Worm (Caenorhabditis elegans) whole organism, late embryonic: ENCODE data around the gene sago-1.

Source experiments
- C38D4.7 ChIP-seq: fragments of 200-800 bp; sonication (Bioruptor generic); optimal IDR thresholded peaks from 2 replicates; lab custom pipeline; 2018; ENCODE audit warnings: mild to moderate bottlenecking, missing genetic modification characterization, moderate library complexity, missing compliant biosample characterization
- F13H6.1 ChIP-seq: sonication (generic microtip); optimal IDR thresholded peaks from 2 replicates; lab custom pipeline; 2016; ENCODE audit warnings: missing genetic modification characterization, missing compliant biosample characterization
- K02D7.2 ChIP-seq: sonication (generic microtip); optimal IDR thresholded peaks from 2 replicates; lab custom pipeline; 2017; ENCODE audit warnings: mild to moderate bottlenecking, missing genetic modification characterization, missing compliant biosample characterization
- T23F11.4 ChIP-seq: fragments of 200-800 bp; sonication (Bioruptor generic); optimal IDR thresholded peaks from 2 replicates; lab custom pipeline; 2018; ENCODE audit warnings: mild to moderate bottlenecking, missing genetic modification characterization, missing compliant biosample characterization
- Y22D7AL.16 ChIP-seq: sonication (generic microtip); optimal IDR thresholded peaks from 2 replicates; lab custom pipeline; 2016; ENCODE audit warnings: missing genetic modification characterization, missing compliant biosample characterization
- ceh-2 ChIP-seq: sonication (generic microtip); optimal IDR thresholded peaks from 2 replicates; lab custom pipeline; 2016; ENCODE audit warnings: missing genotype, missing genetic modification characterization, missing compliant biosample characterization
- ceh-24 ChIP-seq: sonication (generic microtip); optimal IDR thresholded peaks from 2 replicates; lab custom pipeline; 2016; ENCODE audit warnings: mild to moderate bottlenecking, missing genetic modification characterization, missing compliant biosample characterization
- ceh-30 ChIP-seq: fragments of 150-350 bp; optimal IDR thresholded peaks from 2 replicates; lab custom pipeline; 2014; ENCODE audit warnings: missing biosample characterization, missing genetic modification characterization
- ceh-31 ChIP-seq: sonication (generic microtip); optimal IDR thresholded peaks from 2 replicates; lab custom pipeline; 2016; ENCODE audit warnings: missing genetic modification characterization, missing compliant biosample characterization
- ceh-45 ChIP-seq: fragments of 200-800 bp; sonication (Bioruptor generic); IDR thresholded peaks from 2 replicates; pipeline ENCODE4 v1.3.6; 2022; ENCODE audit warnings: missing genetic modification reagents, missing genetic modification characterization, missing compliant biosample characterization
- ceh-9 ChIP-seq: sonication (generic microtip); optimal IDR thresholded peaks from 2 replicates; lab custom pipeline; 2016; ENCODE audit warnings: mild to moderate bottlenecking, missing genetic modification characterization, inconsistent platforms, missing compliant biosample characterization
- dmd-4 ChIP-seq: sonication (generic microtip); optimal IDR thresholded peaks from 2 replicates; lab custom pipeline; 2016; ENCODE audit warnings: borderline replicate concordance, missing genetic modification characterization, missing compliant biosample characterization
- elt-2 ChIP-seq: sonication (generic microtip); optimal IDR thresholded peaks from 2 replicates; lab custom pipeline; 2016; ENCODE audit warnings: missing genetic modification reagents, missing genetic modification characterization, missing compliant biosample characterization
- eyg-1 ChIP-seq: sonication (generic microtip); optimal IDR thresholded peaks from 2 replicates; lab custom pipeline; 2016; ENCODE audit warnings: missing genotype, missing genetic modification characterization, missing compliant biosample characterization
- hlh-15 ChIP-seq: sonication (generic microtip); optimal IDR thresholded peaks from 2 replicates; lab custom pipeline; 2016; ENCODE audit warnings: missing genetic modification characterization, missing compliant biosample characterization
- hlh-8 ChIP-seq: sonication (generic microtip); optimal IDR thresholded peaks from 2 replicates; lab custom pipeline; 2016; ENCODE audit warnings: missing genotype, missing genetic modification characterization, missing compliant biosample characterization
- lim-6 ChIP-seq: sonication (generic microtip); optimal IDR thresholded peaks from 2 replicates; lab custom pipeline; 2016; ENCODE audit warnings: missing genetic modification characterization, missing compliant biosample characterization
- nfya-1 ChIP-seq: sonication (generic microtip); optimal IDR thresholded peaks from 2 replicates; lab custom pipeline; 2017; ENCODE audit warnings: missing genetic modification characterization, mild to moderate bottlenecking, missing compliant biosample characterization, antibody characterized with exemption, moderate library complexity
- nhr-232 ChIP-seq: sonication (generic microtip); optimal IDR thresholded peaks from 2 replicates; lab custom pipeline; 2016; ENCODE audit warnings: missing genetic modification characterization, missing compliant biosample characterization
- pat-9 ChIP-seq: fragments of 200-800 bp; sonication (Bioruptor generic); optimal IDR thresholded peaks from 2 replicates; lab custom pipeline; 2018; ENCODE audit warnings: mild to moderate bottlenecking, missing genetic modification characterization, moderate library complexity, missing compliant biosample characterization
- pha-2 ChIP-seq: sonication (generic microtip); optimal IDR thresholded peaks from 2 replicates; lab custom pipeline; 2017; ENCODE audit warnings: mild to moderate bottlenecking, missing genetic modification characterization, missing compliant biosample characterization
- pha-4 ChIP-seq: fragments of 150-350 bp; optimal IDR thresholded peaks from 2 replicates; lab custom pipeline; 2018; ENCODE audit warnings: missing biosample characterization, missing genetic modification reagents, missing genetic modification characterization
- ref-2 ChIP-seq: sonication (generic microtip); optimal IDR thresholded peaks from 2 replicates; lab custom pipeline; 2016; ENCODE audit warnings: missing genetic modification characterization, missing compliant biosample characterization
- rnt-1 ChIP-seq: sonication (generic microtip); optimal IDR thresholded peaks from 2 replicates; lab custom pipeline; 2016; ENCODE audit warnings: missing genetic modification characterization, missing compliant biosample characterization
- sox-4 ChIP-seq: sonication (generic microtip); optimal IDR thresholded peaks from 2 replicates; lab custom pipeline; 2017; ENCODE audit warnings: mild to moderate bottlenecking, missing genetic modification characterization, inconsistent platforms, missing compliant biosample characterization
- ttx-3 ChIP-seq: sonication (generic microtip); optimal IDR thresholded peaks from 2 replicates; lab custom pipeline; 2016; ENCODE audit warnings: missing genetic modification reagents, missing genetic modification characterization, missing compliant biosample characterization
- unc-55 ChIP-seq: sonication (generic microtip); optimal IDR thresholded peaks from 2 replicates; lab custom pipeline; 2017; ENCODE audit warnings: missing biosample characterization, missing genetic modification reagents, missing genetic modification characterization
- unc-86 ChIP-seq: sonication (generic microtip); optimal IDR thresholded peaks from 2 replicates; lab custom pipeline; 2016; ENCODE audit warnings: missing genetic modification characterization, missing compliant biosample characterization

sago-1 gene

DNA sequence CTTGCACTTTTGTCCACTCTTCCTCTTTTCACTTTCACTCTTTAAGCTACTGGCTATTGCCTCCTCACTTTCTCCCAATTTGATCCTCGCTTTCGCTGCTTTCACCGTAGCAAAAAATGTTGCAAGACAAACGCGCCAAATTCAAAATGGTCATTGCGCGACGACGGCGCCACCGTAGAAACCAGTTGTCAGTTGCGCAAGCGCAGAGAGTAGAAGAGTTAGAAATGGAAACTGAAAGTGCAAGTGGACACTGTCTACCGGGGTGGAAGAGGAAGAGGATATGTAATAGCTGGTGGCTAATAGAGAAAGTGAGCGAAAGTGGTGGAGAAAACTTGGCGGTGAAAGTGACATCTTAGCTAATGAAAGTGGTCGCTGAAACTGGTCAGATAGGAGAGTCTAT lies 47.6 kb downstream of the sago-1 start:
- no peak for TF ChIP-seq lim-6
- TF ChIP-seq F13H6.1 (tag; lab: Kevin White, UChicago) = peak; percentile 94
- peak; percentile 42 for TF ChIP-seq ceh-31 (tag; lab: Kevin White, UChicago)
- no peak for TF ChIP-seq ceh-9 (tag; lab: Kevin White, UChicago)

DNA sequence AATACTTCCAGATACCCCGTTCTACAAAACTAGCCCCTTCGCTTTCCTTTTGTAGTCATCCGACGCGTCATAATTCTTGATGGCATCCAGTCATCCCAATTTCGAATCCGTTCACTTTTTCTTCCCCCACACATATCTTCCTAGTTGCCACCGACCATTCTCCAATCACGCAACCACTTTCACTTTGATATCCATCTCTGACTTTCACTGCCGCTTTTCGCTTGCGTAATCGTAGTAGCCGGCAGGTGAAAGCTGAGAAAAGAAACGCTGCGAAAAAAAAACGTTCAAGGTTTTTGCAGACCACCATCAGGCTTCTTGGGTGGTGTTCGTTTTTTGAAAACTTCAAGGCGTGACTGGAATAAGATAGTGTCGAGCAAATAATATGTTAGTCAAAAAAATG lies 48.8 kb downstream of the sago-1 start:
- TF ChIP-seq F13H6.1 (tag; lab: Kevin White, UChicago) (peak; percentile 6), hlh-15 (no peak), ceh-24 (tag; lab: Kevin White, UChicago) (no peak), ref-2 (tag; lab: Kevin White, UChicago) (peak; percentile 17), rnt-1 (peak; percentile 55), unc-86 (tag; lab: Kevin White, UChicago) (no peak)

DNA sequence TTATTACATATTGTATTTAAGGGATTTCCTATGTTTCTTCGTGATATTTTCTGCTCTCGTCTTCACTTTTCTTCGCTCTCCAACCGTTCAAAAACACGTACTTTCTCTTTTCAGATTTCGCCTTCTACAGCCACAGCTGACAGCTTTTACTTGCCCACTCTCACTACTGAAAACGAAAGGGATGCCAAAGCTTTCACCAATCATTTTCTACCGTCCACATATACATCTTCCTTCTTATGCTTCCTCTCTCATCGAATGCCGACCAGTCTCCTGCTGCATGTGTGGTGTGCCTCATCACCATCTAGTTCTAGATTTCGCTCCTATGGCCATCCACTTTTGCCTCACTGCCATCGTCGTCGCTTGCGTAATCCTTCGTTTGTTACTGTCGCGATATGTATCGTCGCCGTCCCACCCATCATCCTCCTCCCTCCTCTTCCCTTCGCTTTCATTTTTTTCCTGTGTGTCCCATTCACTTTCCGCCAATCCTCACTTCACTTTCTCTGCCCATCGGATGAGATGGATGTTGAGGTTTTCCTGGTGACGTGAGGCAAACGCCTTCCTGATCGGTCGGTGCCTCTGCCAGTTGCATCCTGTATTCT lies 49.7 kb downstream of the sago-1 start:
- TF ChIP-seq ceh-31 (tag; lab: Kevin White, UChicago) = peak; percentile 20
- no peak for TF ChIP-seq ceh-9 (tag; lab: Kevin White, UChicago)
- no peak for TF ChIP-seq hlh-8
- TF ChIP-seq F13H6.1 (tag; lab: Kevin White, UChicago) = peak; percentile 60
- no peak for TF ChIP-seq rnt-1
- TF ChIP-seq dmd-4 (tag; lab: Kevin White, UChicago) = no peak

DNA sequence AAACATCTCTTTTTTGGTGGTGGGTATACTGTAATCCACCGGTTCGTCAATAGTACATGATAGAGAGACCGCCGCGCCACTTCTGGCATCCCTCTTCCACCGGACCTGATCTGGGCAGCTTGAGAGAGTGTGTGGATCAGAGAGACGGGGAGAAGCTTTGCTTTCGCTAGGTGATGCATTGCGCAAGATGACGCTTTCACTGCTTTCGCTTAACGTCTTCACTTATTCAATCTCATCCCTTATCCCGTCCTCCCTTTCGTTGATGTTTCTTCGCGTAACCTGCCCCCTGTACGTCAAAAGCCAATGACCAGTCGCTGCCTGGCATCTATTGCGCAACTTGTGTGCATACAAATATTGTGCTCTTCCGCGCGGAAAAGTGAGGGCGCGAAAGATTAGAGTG lies 50.6 kb downstream of the sago-1 start:
- TF ChIP-seq ceh-30 (tag; lab: Kevin White, UChicago) (no peak), ceh-2 (no peak), pat-9 (no peak), dmd-4 (tag; lab: Kevin White, UChicago) (peak; percentile 4), Y22D7AL.16 (tag; lab: Kevin White, UChicago) (no peak), ref-2 (tag; lab: Kevin White, UChicago) (peak; percentile 75), T23F11.4 (GFP tag; lab: Kevin White, UChicago) (no peak), ttx-3 (no peak), F13H6.1 (tag; lab: Kevin White, UChicago) (peak; percentile 78)

DNA sequence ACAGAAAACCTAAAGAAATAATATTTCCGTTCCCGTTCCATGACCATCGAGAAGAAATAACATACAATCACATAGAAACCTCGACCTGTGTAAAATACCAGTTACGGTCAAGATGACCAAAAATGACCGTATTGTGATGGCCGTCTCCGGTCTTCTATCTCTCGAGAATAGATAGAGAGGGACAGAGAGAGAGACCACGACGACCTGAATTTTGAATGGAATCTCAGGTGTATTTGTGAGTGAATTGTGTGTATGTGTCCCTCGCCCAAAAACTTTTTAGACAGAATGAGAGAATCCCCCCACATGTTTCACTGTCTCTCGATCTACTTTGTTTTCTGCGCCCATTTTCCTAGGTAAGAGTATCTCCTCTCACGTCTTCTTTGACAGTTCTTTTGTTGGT lies 51.2 kb downstream of the sago-1 start:
- TF ChIP-seq unc-55 (GFP tag; lab: Kevin White, UChicago) = no peak

DNA sequence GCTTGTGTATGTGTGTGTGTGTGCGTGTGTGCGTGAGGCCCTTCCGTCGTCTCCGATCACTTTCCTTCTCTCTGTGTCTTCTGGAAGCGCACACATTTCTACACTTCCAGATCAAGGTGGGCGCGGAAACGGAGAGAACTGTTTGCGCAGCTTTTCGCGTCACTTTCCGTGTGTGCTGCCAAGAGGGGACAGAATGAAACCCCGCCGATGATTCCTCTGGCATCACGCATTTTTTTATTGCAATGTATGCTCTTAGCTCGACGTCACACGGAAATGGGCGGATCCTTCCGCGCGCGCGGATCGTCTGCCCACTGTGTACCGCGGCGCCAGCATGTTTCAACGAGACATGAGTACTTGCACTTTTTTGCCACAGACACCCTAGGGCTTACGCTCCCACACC lies 51.8 kb downstream of the sago-1 start:
- TF ChIP-seq ceh-45 (GFP tag; lab: Robert Waterston, UW) = no peak
- peak; percentile 55 for TF ChIP-seq F13H6.1 (tag; lab: Kevin White, UChicago)

DNA sequence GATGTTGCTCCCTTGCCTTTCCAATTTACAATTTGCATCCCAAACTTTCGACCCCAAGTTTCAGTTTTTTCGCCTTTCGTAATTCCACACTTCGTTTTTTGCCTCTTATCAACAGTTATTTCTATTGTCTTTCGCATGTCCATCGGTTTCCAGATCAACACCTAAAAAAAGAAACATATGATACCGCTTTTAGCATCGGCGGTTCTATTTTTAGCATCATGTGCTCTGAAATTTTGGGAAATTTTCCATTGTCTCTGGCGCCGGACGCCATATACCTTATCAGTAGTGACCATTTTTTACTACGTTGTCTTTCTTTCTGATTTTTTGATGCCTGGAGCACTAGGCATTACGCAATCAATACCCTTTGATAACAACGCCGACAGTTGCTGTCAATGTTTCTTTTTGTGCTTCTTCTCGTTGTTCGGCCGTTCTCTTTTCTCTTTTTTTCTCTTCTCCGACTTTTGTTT lies 52.4 kb downstream of the sago-1 start, which contains the start of gene bcl-11:
Gene bcl-11, plus strand, starts transcription at position 51 of the 467 bp plus-strand sequence.
- no peak for TF ChIP-seq nfya-1
- no peak for TF ChIP-seq ref-2 (tag; lab: Kevin White, UChicago)
- no peak for TF ChIP-seq C38D4.7 (GFP tag; lab: Kevin White, UChicago)
- TF ChIP-seq nhr-232 (tag; lab: Kevin White, UChicago) = no peak
- TF ChIP-seq elt-2 (tag; lab: Kevin White, UChicago) = peak; percentile 22
- TF ChIP-seq Y22D7AL.16 (tag; lab: Kevin White, UChicago) = no peak
- TF ChIP-seq pha-4 = no peak
- no peak for TF ChIP-seq ceh-9 (tag; lab: Kevin White, UChicago)
- TF ChIP-seq hlh-8 = no peak

DNA sequence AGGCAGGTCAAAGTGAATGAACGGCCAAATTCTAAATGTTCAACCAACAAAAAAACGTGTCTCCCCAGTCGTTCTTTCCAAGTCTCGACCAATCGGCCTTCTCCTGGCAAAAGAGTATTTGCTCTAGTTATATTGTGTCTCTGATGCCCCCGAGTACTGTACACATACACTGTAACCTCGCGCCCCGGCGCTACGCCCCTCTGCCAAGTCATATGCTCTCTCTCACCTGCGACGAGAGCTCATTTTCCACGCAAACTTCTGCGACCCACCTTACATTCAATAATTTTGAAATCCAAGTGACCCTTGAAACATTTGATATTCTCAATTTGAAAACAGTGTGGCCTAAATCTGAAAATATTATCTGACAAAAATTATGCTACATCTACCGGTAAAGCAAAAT lies 53.7 kb downstream of the sago-1 start:
- TF ChIP-seq pha-2 (tag; lab: Kevin White, UChicago) (no peak), K02D7.2 (tag; lab: Kevin White, UChicago) (no peak), F13H6.1 (tag; lab: Kevin White, UChicago) (peak; percentile 53), eyg-1 (tag; lab: Kevin White, UChicago) (no peak), ceh-2 (no peak), sox-4 (tag; lab: Kevin White, UChicago) (no peak), ceh-31 (tag; lab: Kevin White, UChicago) (no peak), nfya-1 (no peak)
